Worm (Caenorhabditis elegans): Measurements from ENCODE around the gene M03F8.5.

The M03F8.5 gene

ce11 chrV:5883735-5884134 lies 52.9 kb downstream of the M03F8.5 start, which contains the start of gene C04E6.8:
Gene C04E6.8, minus strand, starts transcription at chrV:5883835.
- TF ChIP-seq mml-1 (tag; optimal IDR thresholded peaks at IDR 0.05) (no peak), pha-4 (tag; optimal IDR thresholded peaks at IDR 0.05) (no peak), fkh-2 (tag; optimal IDR thresholded peaks at IDR 0.05) (no peak)

All from whole organism, L3 larva.